Fruit fly (Drosophila melanogaster) whole organism: ENCODE measurements around the gene wds.

Experiments used
- CG8478 ChIP-seq: fragments of >200 bp; optimal IDR thresholded peaks from 2 replicates; lab custom pipeline; 2018; ENCODE audit warnings: inconsistent platforms
- Dll ChIP-seq: fragments of >200 bp; optimal IDR thresholded peaks from 2 replicates; lab custom pipeline; 2017
- pan ChIP-seq: fragments of >200 bp; optimal IDR thresholded peaks from 2 replicates; lab custom pipeline; 2017
- psq ChIP-seq: fragments of >200 bp; optimal IDR thresholded peaks from 2 replicates; lab custom pipeline; 2017
- usp ChIP-seq: fragments of >200 bp; optimal IDR thresholded peaks from 2 replicates; lab custom pipeline; 2017; ENCODE audit warnings: missing biosample characterization, missing genetic modification characterization, mixed read lengths

DNA sequence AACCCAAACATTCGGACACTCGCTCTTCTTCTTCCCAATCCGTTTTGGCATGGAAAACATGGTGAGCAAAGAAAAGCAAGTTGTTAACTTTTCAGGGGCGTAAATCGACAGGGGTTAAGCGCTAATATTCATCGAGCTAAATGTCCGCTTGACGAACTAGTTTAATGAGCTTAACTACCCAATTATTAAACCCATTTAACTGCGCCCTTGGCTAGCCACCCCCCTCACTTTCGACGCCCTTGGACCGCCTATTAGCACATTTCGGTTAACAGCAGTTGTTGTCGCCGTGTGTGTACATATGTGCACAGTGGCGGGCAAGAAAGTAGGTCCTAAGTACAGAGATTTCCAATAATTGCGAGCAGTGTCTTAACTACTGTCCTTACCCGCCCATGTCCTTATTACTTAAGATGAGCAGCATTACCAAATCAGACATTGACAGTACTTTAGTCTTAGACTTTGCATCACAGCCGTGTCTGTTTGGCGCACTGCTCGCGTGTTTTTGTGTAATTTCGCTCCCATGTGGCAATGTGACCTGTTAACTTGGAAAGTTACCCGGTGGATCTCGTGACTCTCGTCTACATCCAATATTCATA is 3.8 kb downstream of the wds start:
- TF ChIP-seq usp (GFP tag; lab: Kevin White, UChicago) (no peak), psq (lab: Kevin White, UChicago) (no peak), CG8478 (lab: Kevin White, UChicago) (no peak), Dll (no peak), pan (lab: Kevin White, UChicago) (no peak)
